Worm (Caenorhabditis elegans): ENCODE results near the gene H06A10.1.
A peak's percentile ranks its signal among the peaks of the same experiment; 100 is the strongest.

The H06A10.1 gene

DNA sequence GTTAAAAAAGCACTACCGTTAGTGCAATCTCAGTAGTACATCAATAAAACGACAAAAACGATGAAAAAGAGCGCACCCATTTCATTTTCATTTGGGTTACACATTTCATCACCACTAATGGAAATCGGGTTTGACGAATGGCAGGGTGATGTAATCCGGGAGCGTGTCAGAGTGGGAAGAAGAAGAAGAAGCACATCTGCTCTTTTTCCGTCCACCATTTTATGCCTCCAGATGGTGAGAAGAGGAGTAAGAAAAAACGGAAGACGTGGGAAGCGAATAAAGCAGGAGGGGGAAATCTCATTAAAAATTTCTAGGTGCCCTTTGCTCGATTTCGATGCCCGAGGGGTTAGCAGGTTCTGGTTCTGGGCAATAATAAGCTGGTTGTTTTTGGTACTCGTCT is 1.3 kb upstream of the H06A10.1 start:
- no peak for TF ChIP-seq tra-1 (GFP tag; IDR thresholded peaks at IDR 0.05)
- TF ChIP-seq nhr-11 (tag; optimal IDR thresholded peaks at IDR 0.05), result no peak
- no peak for TF ChIP-seq nhr-48 (tag; optimal IDR thresholded peaks at IDR 0.05)
- TF ChIP-seq aha-1 (tag), result peak; percentile 74

DNA sequence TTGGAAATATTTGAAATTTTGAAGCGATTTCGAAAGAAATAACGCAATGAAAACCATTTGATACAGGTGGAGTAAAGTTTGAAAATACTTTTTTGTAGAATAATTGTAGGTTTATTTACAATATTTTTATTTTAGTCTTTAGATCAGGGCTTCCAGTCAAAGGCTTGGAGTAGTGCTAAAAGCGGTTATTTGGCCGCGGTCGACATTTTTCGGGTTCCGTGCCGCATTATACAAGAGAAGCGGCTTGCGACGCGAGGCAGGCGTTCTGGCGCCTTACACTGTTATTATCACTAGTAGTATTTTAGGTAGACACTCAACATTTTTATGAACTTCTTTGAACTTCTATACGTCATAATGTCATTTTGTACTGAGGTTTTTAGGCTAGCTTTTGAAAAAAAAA is 840 bp upstream of the H06A10.1 start:
- TF ChIP-seq set-16 (GFP tag; IDR thresholded peaks at IDR 0.05) (no peak), R02D3.7 (tag; optimal IDR thresholded peaks at IDR 0.05) (no peak), mxl-3 (GFP tag; optimal IDR thresholded peaks at IDR 0.05) (no peak), unc-62 (GFP tag; optimal IDR thresholded peaks at IDR 0.05 in 1 of 2) (no peak), unc-62 (tag; optimal IDR thresholded peaks at IDR 0.05) (no peak), nhr-48 (tag; optimal IDR thresholded peaks at IDR 0.05) (no peak), unc-130 (GFP tag; optimal IDR thresholded peaks at IDR 0.05) (no peak), Y48G9A.11 (GFP tag; IDR thresholded peaks at IDR 0.05) (no peak), arid-1 (GFP tag; conservative IDR thresholded peaks at IDR 0.05) (no peak), nhr-102 (tag; optimal IDR thresholded peaks at IDR 0.05) (no peak), lsy-2 (tag; optimal IDR thresholded peaks at IDR 0.05) (no peak), dve-1 (tag; optimal IDR thresholded peaks at IDR 0.05; ENCODE audit: insufficient read depth) (no peak), aha-1 (tag) (no peak), dpl-1 (GFP tag; optimal IDR thresholded peaks at IDR 0.05) (no peak), zip-11 (GFP tag; IDR thresholded peaks at IDR 0.05) (no peak), hmg-1.1 (GFP tag; IDR thresholded peaks at IDR 0.05) (no peak)

DNA sequence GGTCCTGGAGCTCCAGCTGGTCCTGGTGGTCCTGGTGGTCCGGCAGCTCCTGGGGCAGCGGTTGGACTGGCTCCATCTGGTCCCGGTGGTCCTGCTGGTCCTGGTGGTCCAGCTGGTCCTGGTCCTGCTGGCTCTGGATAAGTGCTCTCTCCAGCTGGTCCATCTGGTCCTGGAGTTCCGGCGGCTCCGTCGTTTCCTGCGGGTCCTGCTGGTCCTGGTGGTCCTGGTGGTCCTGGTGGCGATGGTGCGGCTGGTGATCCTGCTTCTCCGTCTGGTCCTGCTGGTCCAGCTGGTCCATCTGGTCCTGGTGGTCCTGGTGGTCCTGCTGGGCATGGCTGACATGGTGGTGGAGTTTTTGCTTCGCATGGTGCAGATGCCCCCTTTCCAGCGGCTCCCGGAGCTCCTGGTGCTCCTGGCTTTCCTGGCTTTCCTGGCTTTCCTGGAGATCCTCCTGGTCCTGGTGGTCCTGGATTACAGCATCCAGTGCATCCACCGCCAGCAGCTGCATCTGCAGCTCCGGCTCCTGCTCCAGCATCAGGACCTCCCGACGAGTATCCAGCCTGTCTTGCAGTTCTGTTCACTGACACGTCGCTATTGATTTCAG is 3.0 kb downstream of the H06A10.1 start:
- TF ChIP-seq egl-43 (GFP tag; IDR thresholded peaks at IDR 0.05) (peak; percentile 65; the same call in 1 of the 2 replicates), set-16 (GFP tag; IDR thresholded peaks at IDR 0.05) (peak; percentile 98), madf-9 (GFP tag; conservative IDR thresholded peaks at IDR 0.05) (no peak)

DNA sequence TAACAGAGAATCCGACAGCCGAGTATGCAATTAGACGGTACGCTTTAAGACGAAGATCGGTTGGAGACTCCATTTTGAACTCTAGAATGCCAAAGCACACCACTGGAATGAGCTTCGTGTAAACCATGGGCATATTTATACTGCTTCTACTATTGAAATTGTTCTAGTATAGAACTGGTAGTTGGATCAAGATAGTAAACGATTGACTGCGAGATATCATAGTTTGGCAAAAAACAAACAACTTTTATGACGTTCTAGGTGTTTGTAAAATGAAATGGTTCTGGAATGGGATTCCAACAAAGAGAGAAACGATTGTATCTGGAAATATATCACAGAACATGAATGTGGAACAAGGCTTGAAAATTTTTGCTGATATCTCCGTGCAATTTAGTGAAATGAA is 3.7 kb downstream of the H06A10.1 start, which contains the start of gene col-185:
Gene col-185 (minus strand): TSS at position 101 of the 400 bp plus-strand sequence.
- TF ChIP-seq nhr-237 (tag; optimal IDR thresholded peaks at IDR 0.05), result no peak
- peak in 1 of 2 experiments; percentile 40 for TF ChIP-seq unc-62 (GFP tag; optimal IDR thresholded peaks at IDR 0.05 in 1 of 2)
- TF ChIP-seq unc-62 (tag; optimal IDR thresholded peaks at IDR 0.05), result no peak
- TF ChIP-seq ZK546.5 (tag; optimal IDR thresholded peaks at IDR 0.05), result no peak

DNA sequence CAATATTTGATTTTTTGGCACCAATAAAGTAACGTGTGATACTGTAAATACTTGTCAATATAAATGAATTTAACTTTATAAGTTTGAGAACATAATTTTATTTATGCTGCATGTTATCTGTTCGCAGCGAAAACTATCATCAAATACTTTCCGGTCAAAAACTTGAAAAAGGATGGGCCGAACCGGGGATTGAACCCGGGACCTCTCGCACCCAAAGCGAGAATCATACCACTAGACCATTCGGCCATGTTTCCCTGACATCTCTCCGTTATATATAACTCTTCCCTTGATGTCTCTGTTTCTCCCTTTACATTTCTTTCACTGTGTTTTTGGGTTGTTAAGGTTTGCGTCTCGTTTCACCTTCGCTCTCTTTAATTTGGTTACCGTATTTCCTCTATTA is 4.5 kb downstream of the H06A10.1 start:
- TF ChIP-seq nhr-28 (tag; optimal IDR thresholded peaks at IDR 0.05) (peak; percentile 39), zfp-2 (tag; optimal IDR thresholded peaks at IDR 0.05) (peak; percentile 6), F10B5.3 (tag; optimal IDR thresholded peaks at IDR 0.05) (peak; percentile 36), dmd-8 (GFP tag; IDR thresholded peaks at IDR 0.05) (peak; percentile 90), aha-1 (tag) (peak; percentile 69), duxl-1 (tag; optimal IDR thresholded peaks at IDR 0.05; ENCODE audit: poor library complexity) (peak; percentile 80), zfp-3 (GFP tag; conservative IDR thresholded peaks at IDR 0.05) (0 out of 2 replicates have a peak, but pooled peaks have one; percentile 42), lin-13 (GFP tag; optimal IDR thresholded peaks at IDR 0.05) (peak; percentile 14), lsy-2 (tag; optimal IDR thresholded peaks at IDR 0.05) (peak in 1 of 2 experiments; percentile 63), F49E8.2 (tag; optimal IDR thresholded peaks at IDR 0.05; ENCODE audit: borderline replicate concordance) (peak; percentile 49), nhr-25 (tag; optimal IDR thresholded peaks at IDR 0.05; ENCODE audit: borderline replicate concordance, insufficient read depth) (no peak), lin-1 (GFP tag; IDR thresholded peaks at IDR 0.05) (peak; percentile 83), ZK546.5 (tag; optimal IDR thresholded peaks at IDR 0.05) (no peak), mep-1 (tag; optimal IDR thresholded peaks at IDR 0.05) (peak; percentile 59), mdl-1 (tag; optimal IDR thresholded peaks at IDR 0.05) (no peak), daf-16 (GFP tag; optimal IDR thresholded peaks at IDR 0.05) (peak; percentile 37 to 89), daf-16 (tag; optimal IDR thresholded peaks at IDR 0.05) (peak; percentile 65), ces-1 (GFP tag; optimal IDR thresholded peaks at IDR 0.05) (no peak), gei-8 (GFP tag; optimal IDR thresholded peaks at IDR 0.05) (peak; percentile 12), unc-39 (tag; optimal IDR thresholded peaks at IDR 0.05) (no peak), ztf-11 (tag; optimal IDR thresholded peaks at IDR 0.05) (no peak), nhr-102 (tag; optimal IDR thresholded peaks at IDR 0.05) (peak; percentile 68), ctbp-1 (GFP tag; IDR thresholded peaks at IDR 0.05) (peak; percentile 79), madf-5 (GFP tag; IDR thresholded peaks at IDR 0.05) (peak; percentile 73 to 91; a peak in 3 of 4 replicates), php-3 (GFP tag; IDR thresholded peaks at IDR 0.05) (no peak)
